Worm (Caenorhabditis elegans): ENCODE results near the gene pas-1.

DNA sequence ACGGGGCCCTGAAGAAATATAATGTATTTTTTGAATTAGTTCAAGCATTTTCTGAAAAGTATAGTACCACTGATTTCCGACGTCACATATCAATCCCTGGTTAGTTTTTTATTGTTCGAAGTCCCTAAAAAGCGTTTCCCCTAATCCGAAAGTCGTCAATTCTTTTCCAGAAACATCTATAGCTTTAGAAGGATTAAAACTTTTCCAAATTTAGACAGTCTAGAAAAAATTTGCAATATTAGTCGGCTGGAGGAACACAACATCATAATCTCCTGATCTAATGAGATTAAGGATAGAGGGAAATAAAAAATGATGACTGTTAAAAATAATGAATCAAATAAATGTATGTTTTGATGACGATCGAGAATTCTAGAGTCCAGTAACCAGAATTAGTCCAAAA lies 44.4 kb downstream of the pas-1 start:
- TF ChIP-seq ama-1 (optimal IDR thresholded peaks at IDR 0.05), result no peak
- no peak for TF ChIP-seq ceh-82 (tag; optimal IDR thresholded peaks at IDR 0.05)

Data from whole organism, L3 larva.